Worm (Caenorhabditis elegans) whole organism, late embryonic: ENCODE data around the gene D1053.3.

Source experiments
- C08G9.2 ChIP-seq: sonication (generic microtip); optimal IDR thresholded peaks from 2 replicates; lab custom pipeline; 2016; ENCODE audit warnings: mild to moderate bottlenecking, missing genetic modification characterization, moderate library complexity, missing compliant biosample characterization
- F13H6.1 ChIP-seq: sonication (generic microtip); optimal IDR thresholded peaks from 2 replicates; lab custom pipeline; 2016; ENCODE audit warnings: missing genetic modification characterization, missing compliant biosample characterization
- T23F11.4 ChIP-seq: fragments of 200-800 bp; sonication (Bioruptor generic); optimal IDR thresholded peaks from 2 replicates; lab custom pipeline; 2018; ENCODE audit warnings: mild to moderate bottlenecking, missing genetic modification characterization, missing compliant biosample characterization
- ceh-14 ChIP-seq: sonication (generic microtip); optimal IDR thresholded peaks from 2 replicates; lab custom pipeline; 2016; ENCODE audit warnings: missing genotype, missing genetic modification characterization, missing compliant biosample characterization
- ceh-18 ChIP-seq: sonication (generic microtip); optimal IDR thresholded peaks from 2 replicates; lab custom pipeline; 2016; ENCODE audit warnings: missing genetic modification characterization, missing compliant biosample characterization
- ceh-19 ChIP-seq: fragments of 200-800 bp; sonication (Bioruptor generic); optimal IDR thresholded peaks from 2 replicates; lab custom pipeline; 2018; ENCODE audit warnings: mild to moderate bottlenecking, missing genetic modification characterization, missing compliant biosample characterization
- ceh-2 ChIP-seq: sonication (generic microtip); optimal IDR thresholded peaks from 2 replicates; lab custom pipeline; 2016; ENCODE audit warnings: missing genotype, missing genetic modification characterization, missing compliant biosample characterization
- ceh-22 ChIP-seq: sonication (generic microtip); optimal IDR thresholded peaks from 2 replicates; lab custom pipeline; 2017; ENCODE audit warnings: missing biosample characterization, missing genetic modification characterization
- ceh-24 ChIP-seq: sonication (generic microtip); optimal IDR thresholded peaks from 2 replicates; lab custom pipeline; 2016; ENCODE audit warnings: mild to moderate bottlenecking, missing genetic modification characterization, missing compliant biosample characterization
- ceh-30 ChIP-seq: fragments of 150-350 bp; optimal IDR thresholded peaks from 2 replicates; lab custom pipeline; 2014; ENCODE audit warnings: missing biosample characterization, missing genetic modification characterization
- ceh-31 ChIP-seq: sonication (generic microtip); optimal IDR thresholded peaks from 2 replicates; lab custom pipeline; 2016; ENCODE audit warnings: missing genetic modification characterization, missing compliant biosample characterization
- ceh-34 ChIP-seq: sonication (generic microtip); optimal IDR thresholded peaks from 2 replicates; lab custom pipeline; 2016; ENCODE audit warnings: mild to moderate bottlenecking, missing genetic modification characterization, missing compliant biosample characterization
- ceh-48 ChIP-seq: sonication (generic microtip); optimal IDR thresholded peaks from 2 replicates; lab custom pipeline; 2016; ENCODE audit warnings: missing genetic modification characterization, inconsistent platforms, missing compliant biosample characterization
- ceh-9 ChIP-seq: sonication (generic microtip); optimal IDR thresholded peaks from 2 replicates; lab custom pipeline; 2016; ENCODE audit warnings: mild to moderate bottlenecking, missing genetic modification characterization, inconsistent platforms, missing compliant biosample characterization
- dmd-4 ChIP-seq: sonication (generic microtip); optimal IDR thresholded peaks from 2 replicates; lab custom pipeline; 2016; ENCODE audit warnings: borderline replicate concordance, missing genetic modification characterization, missing compliant biosample characterization
- elt-2 ChIP-seq: sonication (generic microtip); optimal IDR thresholded peaks from 2 replicates; lab custom pipeline; 2016; ENCODE audit warnings: missing genetic modification reagents, missing genetic modification characterization, missing compliant biosample characterization
- fkh-10 ChIP-seq: fragments of 150-350 bp; optimal IDR thresholded peaks from 2 replicates; lab custom pipeline; 2014; ENCODE audit warnings: missing biosample characterization, missing genetic modification reagents, missing genetic modification characterization
- hlh-13 ChIP-seq: fragments of 200-800 bp; sonication (Bioruptor generic); optimal IDR thresholded peaks from 2 replicates; lab custom pipeline; 2018; ENCODE audit warnings: mild to moderate bottlenecking, missing genetic modification characterization, missing compliant biosample characterization
- hlh-15 ChIP-seq: sonication (generic microtip); optimal IDR thresholded peaks from 2 replicates; lab custom pipeline; 2016; ENCODE audit warnings: missing genetic modification characterization, missing compliant biosample characterization
- hlh-6 ChIP-seq: sonication (generic microtip); optimal IDR thresholded peaks from 2 replicates; lab custom pipeline; 2016; ENCODE audit warnings: missing genotype, missing genetic modification characterization, missing compliant biosample characterization
- hlh-8 ChIP-seq: sonication (generic microtip); optimal IDR thresholded peaks from 2 replicates; lab custom pipeline; 2016; ENCODE audit warnings: missing genotype, missing genetic modification characterization, missing compliant biosample characterization
- lim-6 ChIP-seq: sonication (generic microtip); optimal IDR thresholded peaks from 2 replicates; lab custom pipeline; 2016; ENCODE audit warnings: missing genetic modification characterization, missing compliant biosample characterization
- lin-11 ChIP-seq: fragments of 200-800 bp; sonication (Bioruptor generic); optimal IDR thresholded peaks from 2 replicates; lab custom pipeline; 2018; ENCODE audit warnings: mild to moderate bottlenecking, missing genetic modification characterization, missing compliant biosample characterization
- madf-2 ChIP-seq: sonication (generic microtip); optimal IDR thresholded peaks from 2 replicates; lab custom pipeline; 2017; ENCODE audit warnings: missing genetic modification characterization, missing compliant biosample characterization
- npax-4 ChIP-seq: sonication (generic microtip); optimal IDR thresholded peaks from 2 replicates; lab custom pipeline; 2016; ENCODE audit warnings: missing genetic modification characterization, missing compliant biosample characterization
- odd-2 ChIP-seq: sonication (generic microtip); optimal IDR thresholded peaks from 2 replicates; lab custom pipeline; 2017; ENCODE audit warnings: antibody characterized with exemption, mild to moderate bottlenecking, missing genetic modification characterization, missing compliant biosample characterization
- pat-9 ChIP-seq: fragments of 200-800 bp; sonication (Bioruptor generic); optimal IDR thresholded peaks from 2 replicates; lab custom pipeline; 2018; ENCODE audit warnings: mild to moderate bottlenecking, missing genetic modification characterization, moderate library complexity, missing compliant biosample characterization
- pha-2 ChIP-seq: sonication (generic microtip); optimal IDR thresholded peaks from 2 replicates; lab custom pipeline; 2017; ENCODE audit warnings: mild to moderate bottlenecking, missing genetic modification characterization, missing compliant biosample characterization
- ref-2 ChIP-seq: sonication (generic microtip); optimal IDR thresholded peaks from 2 replicates; lab custom pipeline; 2016; ENCODE audit warnings: missing genetic modification characterization, missing compliant biosample characterization
- rnt-1 ChIP-seq: sonication (generic microtip); optimal IDR thresholded peaks from 2 replicates; lab custom pipeline; 2016; ENCODE audit warnings: missing genetic modification characterization, missing compliant biosample characterization
- tbx-2 ChIP-seq: sonication (generic microtip); optimal IDR thresholded peaks from 2 replicates; lab custom pipeline; 2016; ENCODE audit warnings: missing genetic modification characterization, missing compliant biosample characterization
- tbx-7 ChIP-seq: sonication (generic microtip); optimal IDR thresholded peaks from 2 replicates; lab custom pipeline; 2016; ENCODE audit warnings: missing genotype, missing genetic modification characterization, missing compliant biosample characterization
- ttx-3 ChIP-seq: sonication (generic microtip); optimal IDR thresholded peaks from 2 replicates; lab custom pipeline; 2016; ENCODE audit warnings: missing genetic modification reagents, missing genetic modification characterization, missing compliant biosample characterization
- unc-3 ChIP-seq, 2 experiments: fragments of 200-800 bp in 1 of 2; sonication (Bioruptor generic) in 1 of 2; sonication (generic microtip) in 1 of 2; conservative IDR thresholded peaks in 1 of 2; optimal IDR thresholded peaks in 1 of 2; 2 replicates each; pipeline versions ENCODE4 v1.3.6 to Lab custom; 2016 to 2022; ENCODE audit warnings: missing compliant biosample characterization in 2 of 2, missing genetic modification characterization in 2 of 2, missing genetic modification reagents in 1 of 2
- unc-42 ChIP-seq: sonication (generic microtip); optimal IDR thresholded peaks from 2 replicates; lab custom pipeline; 2016; ENCODE audit warnings: missing genotype, missing genetic modification characterization, missing compliant biosample characterization
- unc-86 ChIP-seq: sonication (generic microtip); optimal IDR thresholded peaks from 2 replicates; lab custom pipeline; 2016; ENCODE audit warnings: missing genetic modification characterization, missing compliant biosample characterization

The D1053.3 gene

DNA sequence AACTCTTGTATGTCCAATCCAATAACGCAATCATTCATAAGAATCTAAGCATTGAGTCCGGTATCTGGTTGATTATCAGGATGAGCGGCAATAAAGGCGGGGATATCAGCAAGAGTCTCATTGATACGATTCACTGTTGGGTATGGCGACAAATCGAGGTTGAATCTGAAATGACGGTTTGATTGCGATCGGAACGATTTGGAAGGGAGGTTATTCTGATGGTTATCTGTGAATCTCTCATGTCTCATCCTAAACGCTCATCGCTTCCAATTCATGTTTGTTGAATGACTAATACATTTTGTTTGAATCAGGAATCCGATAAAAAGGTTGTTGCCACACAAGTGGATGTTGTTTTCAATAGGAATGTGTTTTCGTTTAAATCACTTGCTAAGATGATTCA is 10.5 kb downstream of the D1053.3 start:
- TF ChIP-seq pha-2 (tag; lab: Kevin White, UChicago): no peak
- no peak for TF ChIP-seq ceh-18 (tag; lab: Kevin White, UChicago)
- no peak for TF ChIP-seq tbx-2 (tag; lab: Kevin White, UChicago)
- TF ChIP-seq elt-2 (tag; lab: Kevin White, UChicago): no peak
- TF ChIP-seq F13H6.1 (tag; lab: Kevin White, UChicago): no peak
- no peak for TF ChIP-seq ceh-22 (tag; lab: Kevin White, UChicago)
- TF ChIP-seq madf-2: no peak
- no peak for TF ChIP-seq lim-6 (tag; lab: Kevin White, UChicago)
- TF ChIP-seq ceh-9 (tag; lab: Kevin White, UChicago): no peak
- no peak for TF ChIP-seq unc-42 (tag; lab: Kevin White, UChicago)
- TF ChIP-seq, all 69 proteins: peak for 0

DNA sequence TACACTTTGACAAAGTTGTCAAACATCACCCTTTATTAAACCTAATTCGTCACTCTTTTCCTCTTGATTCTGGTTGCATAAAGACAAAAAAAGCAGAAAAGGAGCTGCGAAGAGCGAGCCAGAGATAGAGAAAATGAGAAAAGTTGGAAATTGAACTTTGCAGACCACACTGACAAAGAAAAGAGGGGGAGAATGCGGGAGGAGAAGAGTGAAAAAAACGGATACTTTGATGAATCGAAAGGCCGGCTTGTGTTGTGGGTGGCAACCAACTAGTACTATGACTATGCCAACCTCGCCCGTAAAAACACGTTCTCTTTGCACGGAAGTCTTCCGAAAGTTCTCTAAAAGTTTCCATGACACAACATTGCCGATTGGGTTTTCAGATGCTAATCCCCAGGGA is 11.3 kb downstream of the D1053.3 start:
- TF ChIP-seq hlh-15 (tag; lab: Kevin White, UChicago) (no peak), madf-2 (no peak), fkh-10 (GFP tag; lab: Kevin White, UChicago) (no peak), ceh-2 (tag; lab: Kevin White, UChicago) (no peak), ceh-30 (tag; lab: Kevin White, UChicago) (no peak), pha-2 (tag; lab: Kevin White, UChicago) (no peak), ceh-34 (tag; lab: Kevin White, UChicago) (no peak), hlh-6 (tag; lab: Kevin White, UChicago) (no peak), rnt-1 (no peak), hlh-13 (GFP tag; lab: Kevin White, UChicago) (no peak), ceh-19 (no peak), lin-11 (tag; lab: Kevin White, UChicago) (no peak), ceh-18 (tag; lab: Kevin White, UChicago) (no peak), ceh-48 (tag; lab: Kevin White, UChicago) (no peak), ceh-24 (tag; lab: Kevin White, UChicago) (no peak)
- TF ChIP-seq, all 69 proteins: peak for 0

DNA sequence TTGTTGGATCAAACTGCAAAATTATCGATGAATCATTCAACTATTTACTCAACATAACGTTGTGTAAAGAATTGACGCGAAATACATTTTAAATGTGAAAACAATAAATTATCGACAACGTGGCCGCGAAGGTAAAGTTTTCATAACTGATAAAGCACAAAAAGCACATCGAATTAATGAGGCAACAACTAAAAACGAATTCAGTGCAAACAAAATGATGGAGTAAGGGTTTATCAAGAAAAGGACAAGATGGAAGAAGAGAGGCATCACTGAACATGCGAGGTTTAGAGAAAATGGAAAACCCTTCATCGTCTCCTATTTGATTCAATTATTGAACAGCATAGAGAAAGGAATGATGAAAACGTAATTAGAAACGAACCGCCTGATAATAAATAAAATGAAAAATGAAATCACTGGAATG is 13.2 kb downstream of the D1053.3 start, which contains the start of gene D1053.4:
D1053.4 (minus strand) TSS at position 20 of the 421 bp plus-strand sequence.
- no peak for TF ChIP-seq ceh-22 (tag; lab: Kevin White, UChicago)
- no peak for TF ChIP-seq unc-86 (tag; lab: Kevin White, UChicago)
- TF ChIP-seq unc-42 (tag; lab: Kevin White, UChicago): peak; percentile 91
- TF ChIP-seq ceh-31 (tag; lab: Kevin White, UChicago): peak; percentile 24
- no peak for TF ChIP-seq C08G9.2 (tag; lab: Kevin White, UChicago)
- no peak for TF ChIP-seq madf-2
- no peak for TF ChIP-seq elt-2 (tag; lab: Kevin White, UChicago)
- no peak for TF ChIP-seq ceh-14 (tag; lab: Kevin White, UChicago)
- TF ChIP-seq npax-4 (tag; lab: Kevin White, UChicago): no peak
- TF ChIP-seq hlh-8: no peak

DNA sequence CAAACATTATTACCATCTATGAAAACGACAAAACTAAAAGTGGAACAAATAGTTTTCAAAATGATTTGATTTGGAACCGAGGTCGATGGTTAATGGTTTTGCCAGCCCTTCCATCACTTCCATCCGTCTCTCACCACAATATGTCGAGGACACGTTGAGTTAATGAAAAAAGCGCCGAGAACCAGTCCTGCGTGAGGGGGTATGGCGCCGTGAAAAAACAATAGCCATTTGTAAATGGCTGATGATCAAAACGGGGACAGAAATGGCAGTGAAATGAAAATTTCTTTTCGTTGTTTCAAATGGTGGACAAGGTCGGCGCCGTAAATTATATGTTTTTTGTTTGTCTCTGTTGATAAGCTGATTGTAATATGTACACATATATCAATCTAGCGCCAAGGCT is 16.9 kb downstream of the D1053.3 start:
- TF ChIP-seq hlh-13 (GFP tag; lab: Kevin White, UChicago): no peak
- TF ChIP-seq pha-2 (tag; lab: Kevin White, UChicago): no peak
- TF ChIP-seq ceh-9 (tag; lab: Kevin White, UChicago): no peak
- TF ChIP-seq ref-2: no peak
- no peak for TF ChIP-seq pat-9
- TF ChIP-seq ceh-34 (tag; lab: Kevin White, UChicago): no peak
- TF ChIP-seq rnt-1: no peak
- no peak for TF ChIP-seq ceh-2 (tag; lab: Kevin White, UChicago)
- no peak for TF ChIP-seq ceh-22 (tag; lab: Kevin White, UChicago)
- TF ChIP-seq hlh-15 (tag; lab: Kevin White, UChicago): no peak
- TF ChIP-seq unc-3 (GFP tag; conservative IDR thresholded peaks at IDR 0.05; lab: Robert Waterston, UW): no peak
- TF ChIP-seq unc-3 (tag; optimal IDR thresholded peaks at IDR 0.05; lab: Kevin White, UChicago): no peak
- TF ChIP-seq T23F11.4 (GFP tag; lab: Kevin White, UChicago): no peak
- no peak for TF ChIP-seq tbx-7 (tag; lab: Kevin White, UChicago)
- TF ChIP-seq dmd-4: no peak
- no peak for TF ChIP-seq hlh-6 (tag; lab: Kevin White, UChicago)
- no peak for TF ChIP-seq ceh-30 (tag; lab: Kevin White, UChicago)
- no peak for TF ChIP-seq ceh-18 (tag; lab: Kevin White, UChicago)
- TF ChIP-seq odd-2 (tag; lab: Kevin White, UChicago): no peak
- TF ChIP-seq ttx-3 (tag; lab: Kevin White, UChicago): no peak
